Fruit fly (Drosophila melanogaster): ENCODE results near the gene CG12480.

dm6 chrX:14133936-14134335, 35.5 kb upstream of the CG12480 start:
- TF ChIP-seq Hr78 (GFP tag; optimal IDR thresholded peaks at IDR 0.05), result no peak
- TF ChIP-seq CG32264 (GFP tag; optimal IDR thresholded peaks at IDR 0.05), result no peak
- no peak for TF ChIP-seq lola (GFP tag; optimal IDR thresholded peaks at IDR 0.05)
- TF ChIP-seq fru (GFP tag; optimal IDR thresholded peaks at IDR 0.05), result peak; percentile 52
- TF ChIP-seq sage (GFP tag; optimal IDR thresholded peaks at IDR 0.05), result no peak
